Worm (Caenorhabditis elegans) whole organism, early embryonic: Measurements from ENCODE around the gene ZC204.17.

Source experiments
- B0310.2 ChIP-seq: sonication (generic microtip); optimal IDR thresholded peaks from 2 replicates; lab custom pipeline; 2016; ENCODE audit warnings: mild to moderate bottlenecking, missing genetic modification characterization, missing compliant biosample characterization
- F13C5.2 ChIP-seq: sonication (generic microtip); optimal IDR thresholded peaks from 2 replicates; lab custom pipeline; 2017; ENCODE audit warnings: mild to moderate bottlenecking, missing genetic modification characterization, inconsistent platforms, missing compliant biosample characterization
- aly-1 ChIP-seq: sonication (generic microtip); optimal IDR thresholded peaks from 2 replicates; lab custom pipeline; 2016; ENCODE audit warnings: missing genetic modification characterization, missing compliant biosample characterization
- ama-1 ChIP-seq: fragments of 150-350 bp; optimal IDR thresholded peaks from 2 replicates; lab custom pipeline; 2014
- ceh-13 ChIP-seq: fragments of 200-800 bp; sonication (Bioruptor generic); optimal IDR thresholded peaks from 2 replicates; lab custom pipeline; 2018; ENCODE audit warnings: mild to moderate bottlenecking, missing genetic modification characterization, missing compliant biosample characterization
- ceh-36 ChIP-seq: sonication (generic microtip); optimal IDR thresholded peaks from 2 replicates; lab custom pipeline; 2016; ENCODE audit warnings: missing genetic modification characterization, inconsistent platforms, missing compliant biosample characterization
- ets-7 ChIP-seq: sonication (generic microtip); optimal IDR thresholded peaks from 2 replicates; lab custom pipeline; 2016; ENCODE audit warnings: missing genotype, missing genetic modification characterization, missing compliant biosample characterization
- flt-1 ChIP-seq: fragments of 200-800 bp; sonication (Bioruptor generic); IDR thresholded peaks from 2 replicates; pipeline ENCODE4 v1.3.6; 2022; ENCODE audit warnings: missing genetic modification characterization, missing compliant biosample characterization
- hmbx-1 ChIP-seq: sonication (generic microtip); optimal IDR thresholded peaks from 2 replicates; lab custom pipeline; 2016; ENCODE audit warnings: mild to moderate bottlenecking, missing genetic modification characterization, missing compliant biosample characterization
- hmg-4 ChIP-seq: fragments of 200-800 bp; sonication (Bioruptor generic); optimal IDR thresholded peaks from 2 replicates; lab custom pipeline; 2018; ENCODE audit warnings: mild to moderate bottlenecking, missing genetic modification characterization, missing compliant biosample characterization
- hnd-1 ChIP-seq: sonication (generic microtip); optimal IDR thresholded peaks from 2 replicates; lab custom pipeline; 2016; ENCODE audit warnings: missing genetic modification characterization, missing compliant biosample characterization
- pes-1 ChIP-seq: fragments of 200-800 bp; sonication (Bioruptor generic); IDR thresholded peaks from 2 replicates; pipeline ENCODE4 v1.3.6; 2022; ENCODE audit warnings: missing genetic modification reagents, missing genetic modification characterization, missing compliant biosample characterization
- scrt-1 ChIP-seq: fragments of 200-800 bp; sonication (Bioruptor generic); IDR thresholded peaks from 2 replicates; pipeline ENCODE4 v1.3.6; 2022; ENCODE audit warnings: missing genetic modification characterization, missing compliant biosample characterization
- sea-1 ChIP-seq: fragments of 200-800 bp; sonication (Bioruptor generic); conservative IDR thresholded peaks from 2 replicates; pipeline ENCODE4 v1.3.6; 2022; ENCODE audit warnings: missing genetic modification characterization, missing compliant biosample characterization
- tbx-11 ChIP-seq: fragments of 200-800 bp; sonication (Bioruptor generic); IDR thresholded peaks from 2 replicates; pipeline ENCODE4 v1.3.6; 2022; ENCODE audit warnings: missing genetic modification characterization, missing compliant biosample characterization
- tbx-37 ChIP-seq: fragments of 200-800 bp; sonication (Bioruptor generic); conservative IDR thresholded peaks from 2 replicates; pipeline ENCODE4 v1.3.6; 2022; ENCODE audit warnings: missing genetic modification reagents, missing genetic modification characterization, missing compliant biosample characterization
- tra-4 ChIP-seq: sonication (generic microtip); optimal IDR thresholded peaks from 2 replicates; lab custom pipeline; 2017; ENCODE audit warnings: missing genetic modification characterization, missing compliant biosample characterization

Gene ZC204.17

ce11 chrII:1657202-1657601 is 11.1 kb upstream of the ZC204.17 start, which contains the start of gene ZC204.12:
Gene ZC204.12 (minus strand): TSS chrII:1657302.
- no peak for TF ChIP-seq tbx-11 (GFP tag; lab: Robert Waterston, UW)
- TF ChIP-seq tra-4 (tag; lab: Kevin White, UChicago) = no peak
- no peak for TF ChIP-seq hnd-1 (tag; lab: Kevin White, UChicago)
- TF ChIP-seq ets-7 (tag; lab: Kevin White, UChicago) = no peak
- TF ChIP-seq hmbx-1 (tag; lab: Kevin White, UChicago) = no peak
- no peak for TF ChIP-seq ceh-13 (GFP tag; lab: Kevin White, UChicago)
- no peak for TF ChIP-seq ceh-36
- TF ChIP-seq aly-1 = no peak
- TF ChIP-seq B0310.2 (tag; lab: Kevin White, UChicago) = no peak
- TF ChIP-seq F13C5.2 = no peak
- TF ChIP-seq pes-1 = no peak

- TF ChIP-seq ama-1 = no peak
- no peak for TF ChIP-seq tra-4 (tag; lab: Kevin White, UChicago)
- no peak for TF ChIP-seq sea-1 (GFP tag; lab: Robert Waterston, UW)
- no peak for TF ChIP-seq ets-7 (tag; lab: Kevin White, UChicago)
- TF ChIP-seq tbx-37 = no peak
- no peak for TF ChIP-seq hnd-1 (tag; lab: Kevin White, UChicago)
- TF ChIP-seq hmg-4 (GFP tag; lab: Kevin White, UChicago) = no peak
- no peak for TF ChIP-seq pes-1
- TF ChIP-seq ceh-36 = no peak
- no peak for TF ChIP-seq hmbx-1 (tag; lab: Kevin White, UChicago)
- TF ChIP-seq B0310.2 (tag; lab: Kevin White, UChicago) = no peak
- TF ChIP-seq flt-1 (GFP tag; lab: Robert Waterston, UW) = no peak
- no peak for TF ChIP-seq aly-1
- TF ChIP-seq F13C5.2 = no peak
- TF ChIP-seq tbx-11 (GFP tag; lab: Robert Waterston, UW) = no peak
- TF ChIP-seq ceh-13 (GFP tag; lab: Kevin White, UChicago) = no peak
- no peak for TF ChIP-seq scrt-1 (GFP tag; lab: Robert Waterston, UW)
Measured at ce11 chrII:1654917-1655316, 8.8 kb upstream of the ZC204.17 start, which contains the start of gene btb-12. Gene btb-12 (plus strand): TSS chrII:1655217.

DNA sequence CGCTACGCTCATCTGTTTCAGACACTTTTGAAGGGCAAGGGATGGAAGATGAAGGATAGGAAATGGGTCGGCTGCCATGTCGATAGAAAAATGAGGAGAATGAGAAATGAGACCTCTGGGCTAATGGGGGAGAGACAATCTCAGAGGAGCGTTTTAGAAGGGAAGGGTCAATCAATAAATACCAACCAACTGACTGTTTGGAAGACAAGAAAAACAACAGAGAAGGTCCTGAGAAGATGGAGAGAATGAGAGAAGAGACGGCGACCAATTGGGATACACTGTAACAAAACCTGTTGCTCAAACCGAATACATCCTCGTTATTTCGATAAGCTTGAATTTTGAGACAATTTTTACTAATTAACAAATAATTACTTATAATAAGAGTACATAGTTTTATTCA is 7.3 kb upstream of the ZC204.17 start, which contains the start of gene fbxb-15:
TSS of gene fbxb-15 (minus strand) at position 101 of the 400 bp plus-strand sequence.
- TF ChIP-seq ceh-36 = no peak
- TF ChIP-seq flt-1 (GFP tag; lab: Robert Waterston, UW) = no peak
- no peak for TF ChIP-seq ama-1
- TF ChIP-seq aly-1 = no peak
- no peak for TF ChIP-seq B0310.2 (tag; lab: Kevin White, UChicago)
- TF ChIP-seq hmbx-1 (tag; lab: Kevin White, UChicago) = no peak
- no peak for TF ChIP-seq F13C5.2

- TF ChIP-seq ceh-36 = no peak
- no peak for TF ChIP-seq flt-1 (GFP tag; lab: Robert Waterston, UW)
- no peak for TF ChIP-seq hmbx-1 (tag; lab: Kevin White, UChicago)
- no peak for TF ChIP-seq B0310.2 (tag; lab: Kevin White, UChicago)
- no peak for TF ChIP-seq hnd-1 (tag; lab: Kevin White, UChicago)
- no peak for TF ChIP-seq F13C5.2
- no peak for TF ChIP-seq hmg-4 (GFP tag; lab: Kevin White, UChicago)
- TF ChIP-seq ceh-13 (GFP tag; lab: Kevin White, UChicago) = no peak
- no peak for TF ChIP-seq tbx-37
- TF ChIP-seq pes-1 = no peak
- no peak for TF ChIP-seq tbx-11 (GFP tag; lab: Robert Waterston, UW)
- TF ChIP-seq ama-1 = no peak
- no peak for TF ChIP-seq sea-1 (GFP tag; lab: Robert Waterston, UW)
- no peak for TF ChIP-seq scrt-1 (GFP tag; lab: Robert Waterston, UW)
- no peak for TF ChIP-seq aly-1
- no peak for TF ChIP-seq ets-7 (tag; lab: Kevin White, UChicago)
- no peak for TF ChIP-seq tra-4 (tag; lab: Kevin White, UChicago)
Measured at ce11 chrII:1651804-1652203, 5.7 kb upstream of the ZC204.17 start, which contains the start of gene fbxb-16. Gene fbxb-16 (minus strand): TSS chrII:1651904.

- TF ChIP-seq B0310.2 (tag; lab: Kevin White, UChicago) (no peak), F13C5.2 (no peak), flt-1 (GFP tag; lab: Robert Waterston, UW) (no peak), tbx-37 (no peak), ets-7 (tag; lab: Kevin White, UChicago) (no peak), sea-1 (GFP tag; lab: Robert Waterston, UW) (no peak), aly-1 (no peak)
Measured at ce11 chrII:1650502-1650901, 4.4 kb upstream of the ZC204.17 start, which contains the start of gene fbxb-20. Gene fbxb-20 (minus strand): TSS chrII:1650602.

- TF ChIP-seq ceh-36 = no peak
- TF ChIP-seq sea-1 (GFP tag; lab: Robert Waterston, UW) = no peak
- no peak for TF ChIP-seq flt-1 (GFP tag; lab: Robert Waterston, UW)
- no peak for TF ChIP-seq aly-1
- no peak for TF ChIP-seq tbx-37
- no peak for TF ChIP-seq ets-7 (tag; lab: Kevin White, UChicago)
- no peak for TF ChIP-seq ama-1
- TF ChIP-seq F13C5.2 = no peak
- no peak for TF ChIP-seq scrt-1 (GFP tag; lab: Robert Waterston, UW)
- TF ChIP-seq hmbx-1 (tag; lab: Kevin White, UChicago) = no peak
Measured at ce11 chrII:1648768-1649167, 2.7 kb upstream of the ZC204.17 start, which contains the start of gene fbxb-21. Gene fbxb-21 (minus strand): TSS chrII:1648868.

DNA sequence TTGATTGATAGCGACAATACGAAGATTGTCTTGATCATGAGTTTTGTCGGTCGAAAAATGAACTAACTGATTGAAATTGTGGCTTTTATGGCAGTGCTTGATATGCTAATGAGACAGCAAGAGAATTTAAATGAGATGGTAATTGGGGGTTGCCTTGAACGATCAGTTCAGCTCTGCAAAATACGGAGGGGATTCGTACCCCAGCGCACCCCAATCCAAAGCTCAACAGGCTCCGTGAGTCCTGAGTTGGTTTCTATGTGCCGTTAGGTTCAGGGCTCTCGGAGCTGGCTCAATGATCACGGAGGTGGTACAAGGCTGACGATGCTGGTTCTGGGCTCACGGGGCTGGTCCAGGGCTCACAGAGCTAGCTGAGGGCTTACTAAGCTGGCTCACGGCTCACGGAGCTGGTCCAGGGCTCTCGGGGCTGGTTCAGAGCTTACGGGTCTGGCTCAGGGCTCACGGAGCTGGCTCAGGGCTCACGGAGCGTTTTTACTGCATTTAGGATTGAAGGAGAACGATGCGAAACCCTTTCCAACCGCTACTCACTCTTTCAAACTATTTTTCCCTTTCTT is 1.2 kb downstream of the ZC204.17 start, which contains the start of gene ZC204.6:
TSS of gene ZC204.6 (minus strand) at position 51 of the 572 bp plus-strand sequence.
- no peak for TF ChIP-seq ets-7 (tag; lab: Kevin White, UChicago)
- TF ChIP-seq flt-1 (GFP tag; lab: Robert Waterston, UW) = no peak
- no peak for TF ChIP-seq ceh-36
- no peak for TF ChIP-seq tbx-37
- no peak for TF ChIP-seq aly-1
- TF ChIP-seq scrt-1 (GFP tag; lab: Robert Waterston, UW) = no peak
- TF ChIP-seq tbx-11 (GFP tag; lab: Robert Waterston, UW) = no peak
- TF ChIP-seq ceh-13 (GFP tag; lab: Kevin White, UChicago) = no peak
- no peak for TF ChIP-seq hnd-1 (tag; lab: Kevin White, UChicago)
- no peak for TF ChIP-seq B0310.2 (tag; lab: Kevin White, UChicago)
- no peak for TF ChIP-seq pes-1
- no peak for TF ChIP-seq tra-4 (tag; lab: Kevin White, UChicago)
- TF ChIP-seq sea-1 (GFP tag; lab: Robert Waterston, UW) = no peak
